Fruit fly (Drosophila melanogaster) whole organism: ENCODE measurements around the gene CG42366.

ENCODE experiments used
- Dll ChIP-seq: fragments of >200 bp; optimal IDR thresholded peaks from 2 replicates; lab custom pipeline; 2017
- EcR ChIP-seq, 2 experiments: fragments of >200 bp; optimal IDR thresholded peaks; 2 replicates each; lab custom pipeline; 2017; ENCODE audit warnings: missing biosample characterization in 2 of 2, missing genetic modification characterization in 2 of 2, missing genetic modification reagents in 2 of 2
- psq ChIP-seq: fragments of >200 bp; optimal IDR thresholded peaks from 2 replicates; lab custom pipeline; 2017
- usp ChIP-seq: fragments of >200 bp; optimal IDR thresholded peaks from 2 replicates; lab custom pipeline; 2017; ENCODE audit warnings: missing biosample characterization, missing genetic modification characterization, mixed read lengths

DNA sequence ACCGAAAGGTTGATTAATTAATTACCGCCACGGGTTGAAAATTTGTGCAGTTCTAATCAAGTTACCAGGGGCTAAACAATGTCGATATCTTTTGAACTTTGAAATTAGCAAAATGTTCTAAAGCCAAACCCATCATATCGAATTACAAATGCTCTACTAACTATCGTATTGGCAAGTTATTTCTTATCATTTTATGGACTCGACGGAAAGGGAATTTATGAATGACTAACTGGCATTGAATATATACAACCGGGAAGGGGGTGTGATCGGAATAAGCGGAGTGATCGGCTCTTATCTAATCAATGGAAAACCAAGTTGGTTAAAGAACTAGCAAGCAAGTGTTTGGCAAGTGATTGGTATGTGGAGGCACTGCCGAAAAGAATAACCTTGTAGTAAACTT, 18.6 kb downstream of the CG42366 start:
- TF ChIP-seq EcR (GFP tag; optimal IDR thresholded peaks at IDR 0.05; lab: Kevin White, UChicago) (no peak), Dll (lab: Kevin White, UChicago) (no peak), usp (GFP tag; lab: Kevin White, UChicago) (no peak), psq (lab: Kevin White, UChicago) (no peak)
